Worm (Caenorhabditis elegans): ENCODE results near the gene cnnm-2.
A peak's percentile ranks its signal among the peaks of the same experiment; 100 is the strongest.

The cnnm-2 gene

ce11 chrX:8810908-8811307 is 997 bp upstream of the cnnm-2 start, which contains the start of gene R04E5.9 (continued):
- TF ChIP-seq tra-1 (GFP tag; IDR thresholded peaks at IDR 0.05), result peak; percentile 89
- no peak for TF ChIP-seq nhr-76 (tag; optimal IDR thresholded peaks at IDR 0.05)
- no peak for TF ChIP-seq unc-39 (tag; optimal IDR thresholded peaks at IDR 0.05)
- peak; percentile 74; the same call in 1 of the 2 replicates for TF ChIP-seq php-3 (GFP tag; IDR thresholded peaks at IDR 0.05)
- TF ChIP-seq fos-1 (tag; optimal IDR thresholded peaks at IDR 0.05), result no peak
- no peak for TF ChIP-seq skn-1 (tag; optimal IDR thresholded peaks at IDR 0.05)
- no peak for TF ChIP-seq Y5F2A.4 (GFP tag; optimal IDR thresholded peaks at IDR 0.05)
- TF ChIP-seq mdt-29 (GFP tag; IDR thresholded peaks at IDR 0.05), result no peak
- peak; percentile 92 for TF ChIP-seq nhr-11 (tag; optimal IDR thresholded peaks at IDR 0.05)
- TF ChIP-seq saeg-2 (GFP tag; IDR thresholded peaks at IDR 0.05), result no peak
- peak; percentile 96 for TF ChIP-seq hlh-11 (tag; optimal IDR thresholded peaks at IDR 0.05)
- TF ChIP-seq F26F4.8 (GFP tag; conservative IDR thresholded peaks at IDR 0.05), result no peak
- no peak for TF ChIP-seq F44E2.7 (GFP tag; IDR thresholded peaks at IDR 0.05)
- no peak for TF ChIP-seq ZK337.2 (GFP tag; IDR thresholded peaks at IDR 0.05)

- TF ChIP-seq mxl-2 (GFP tag; conservative IDR thresholded peaks at IDR 0.05) (peak; percentile 34; the same call in 1 of the 2 replicates), nhr-42 (GFP tag; IDR thresholded peaks at IDR 0.05) (no peak), lin-38 (GFP tag; IDR thresholded peaks at IDR 0.05) (peak; percentile 34; the same call in 1 of the 2 replicates), hlh-11 (tag; optimal IDR thresholded peaks at IDR 0.05) (peak; percentile 12), daf-16 (GFP tag; optimal IDR thresholded peaks at IDR 0.05) (no peak), daf-16 (tag; optimal IDR thresholded peaks at IDR 0.05) (peak; percentile 53), zfp-3 (GFP tag; conservative IDR thresholded peaks at IDR 0.05) (peak; percentile 45; the same call in 1 of the 2 replicates), mes-2 (tag; optimal IDR thresholded peaks at IDR 0.05; ENCODE audit: poor library complexity, severe bottlenecking) (peak; percentile 60), T26A8.4 (GFP tag; IDR thresholded peaks at IDR 0.05) (no peak), aly-2 (tag; optimal IDR thresholded peaks at IDR 0.05) (no peak), dmd-8 (GFP tag; IDR thresholded peaks at IDR 0.05) (peak; percentile 72; the same call in 1 of the 2 replicates), F44E2.7 (GFP tag; IDR thresholded peaks at IDR 0.05) (peak; percentile 89; the same call in 1 of the 2 replicates), zag-1 (tag; optimal IDR thresholded peaks at IDR 0.05) (no peak), fkh-10 (GFP tag; optimal IDR thresholded peaks at IDR 0.05) (no peak), F10B5.3 (tag; optimal IDR thresholded peaks at IDR 0.05) (no peak), unc-62 (GFP tag; optimal IDR thresholded peaks at IDR 0.05 in 1 of 2) (no peak), unc-62 (tag; optimal IDR thresholded peaks at IDR 0.05) (no peak), Y48G9A.11 (GFP tag; IDR thresholded peaks at IDR 0.05) (0 out of 2 replicates have a peak, but pooled peaks have one; percentile 11), nhr-102 (tag; optimal IDR thresholded peaks at IDR 0.05) (no peak), fos-1 (tag; optimal IDR thresholded peaks at IDR 0.05) (no peak), mdl-1 (tag; optimal IDR thresholded peaks at IDR 0.05) (no peak), ctbp-1 (GFP tag; IDR thresholded peaks at IDR 0.05) (no peak), daf-19 (GFP tag; conservative IDR thresholded peaks at IDR 0.05) (0 out of 2 replicates have a peak, but pooled peaks have one; percentile 45), R02D3.7 (tag; optimal IDR thresholded peaks at IDR 0.05) (no peak), nhr-6 (tag; optimal IDR thresholded peaks at IDR 0.05) (peak; percentile 6), ceh-20 (GFP tag; IDR thresholded peaks at IDR 0.05) (no peak), ama-1 (optimal IDR thresholded peaks at IDR 0.05) (no peak), dmd-9 (GFP tag; IDR thresholded peaks at IDR 0.05) (no peak), tra-1 (GFP tag; IDR thresholded peaks at IDR 0.05) (peak; percentile 66; the same call in 1 of the 2 replicates), egl-43 (GFP tag; IDR thresholded peaks at IDR 0.05) (peak; percentile 78), lin-1 (GFP tag; IDR thresholded peaks at IDR 0.05) (peak; percentile 35; the same call in 1 of the 2 replicates), gei-8 (GFP tag; optimal IDR thresholded peaks at IDR 0.05) (peak; percentile 23), nhr-41 (GFP tag; IDR thresholded peaks at IDR 0.05) (peak; percentile 72), ztf-11 (tag; optimal IDR thresholded peaks at IDR 0.05) (no peak), ceh-44 (GFP tag; IDR thresholded peaks at IDR 0.05) (0 out of 2 replicates have a peak, but pooled peaks have one; percentile 10), nhr-77 (tag; optimal IDR thresholded peaks at IDR 0.05) (peak; percentile 27), cey-2 (tag; optimal IDR thresholded peaks at IDR 0.05; ENCODE audit: borderline replicate concordance, insufficient read depth) (no peak), spr-1 (tag; optimal IDR thresholded peaks at IDR 0.05) (no peak), madf-9 (GFP tag; conservative IDR thresholded peaks at IDR 0.05) (peak; percentile 37; the same call in 1 of the 2 replicates), lim-7 (GFP tag; IDR thresholded peaks at IDR 0.05) (peak; percentile 82)
Measured at ce11 chrX:8817929-8818328, 6.0 kb downstream of the cnnm-2 start.

Data from whole organism, L4 larva.